Worm (Caenorhabditis elegans): ENCODE measurements around the gene Y47D3A.31.

DNA sequence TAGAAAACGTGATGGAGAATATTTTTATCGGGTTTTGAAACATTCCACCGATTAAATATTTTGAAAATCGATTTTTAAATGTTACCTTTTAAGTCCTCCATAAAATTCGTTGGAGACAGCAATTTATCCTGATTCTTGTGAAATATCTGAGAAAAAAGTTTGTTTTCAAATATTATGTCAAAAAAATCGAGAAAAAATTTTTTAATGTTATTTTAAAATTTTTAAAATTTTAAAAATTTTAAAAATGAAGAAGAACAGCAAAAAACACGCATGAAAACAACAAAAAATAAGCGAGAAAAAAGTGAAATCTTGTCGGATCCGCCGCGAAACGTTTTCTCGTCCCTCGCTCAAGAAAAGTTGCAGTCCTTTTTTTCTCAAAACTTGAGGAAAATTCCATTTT lies 29.5 kb downstream of the Y47D3A.31 start, which contains the start of gene Y48A6C.8:
- TF ChIP-seq ceh-39 (tag; optimal IDR thresholded peaks at IDR 0.05) (no peak), elt-3 (tag; optimal IDR thresholded peaks at IDR 0.05) (no peak), ceh-83 (GFP tag; optimal IDR thresholded peaks at IDR 0.05) (no peak)
